Worm (Caenorhabditis elegans): ENCODE results near the gene gldi-8.
A peak's percentile ranks its signal among the peaks of the same experiment; 100 is the strongest.

gldi-8 gene

DNA sequence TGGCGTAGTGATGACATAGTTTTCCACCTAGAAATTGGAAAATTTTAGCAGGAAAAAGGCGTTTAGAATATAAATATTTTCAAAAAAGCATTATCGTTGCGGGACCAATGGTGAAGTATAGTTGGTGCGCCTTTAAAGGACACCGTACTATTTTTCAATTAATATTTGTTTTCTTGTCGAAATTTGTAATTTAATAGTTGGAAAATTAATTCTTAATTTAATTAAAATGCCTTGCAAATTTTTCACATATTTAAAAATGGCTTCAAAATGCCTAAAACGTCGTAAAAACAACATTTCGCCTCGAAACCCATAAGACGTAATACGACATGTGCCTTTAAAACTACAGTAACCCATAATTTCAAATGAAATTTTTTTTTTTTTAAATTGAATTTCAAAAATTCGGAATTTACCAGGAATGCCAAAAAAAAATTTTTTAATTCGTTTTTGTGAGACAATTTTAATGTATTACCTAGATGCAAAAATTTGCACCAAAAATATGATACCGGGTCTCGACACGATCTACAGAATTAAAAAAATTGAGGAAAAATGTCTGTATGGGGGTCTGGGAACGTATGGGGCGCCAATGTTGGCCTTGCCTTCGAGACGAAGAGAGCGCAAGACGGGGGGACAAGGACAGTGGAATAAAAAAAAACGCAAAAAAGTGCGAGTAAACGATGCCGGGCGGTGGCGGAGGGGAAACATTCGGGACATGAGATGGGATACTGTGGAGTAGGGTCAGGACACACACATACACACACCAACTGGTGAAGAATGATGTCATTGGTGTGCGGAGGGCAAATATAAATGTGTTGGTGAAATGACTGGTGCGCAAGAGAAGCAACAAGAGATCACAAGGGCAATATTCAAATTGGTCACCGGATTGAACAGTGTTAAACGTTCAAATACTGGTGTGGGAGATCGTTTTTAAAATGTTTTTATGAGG is 23.9 kb downstream of the gldi-8 start, which contains the start of gene aakg-1:
Gene aakg-1 (minus strand): TSS at position 52 of the 943 bp plus-strand sequence.
- no peak for TF ChIP-seq ztf-29 (GFP tag; IDR thresholded peaks at IDR 0.05)
- 0 out of 2 replicates have a peak, but pooled peaks have one; percentile 17 for TF ChIP-seq flt-1 (GFP tag; IDR thresholded peaks at IDR 0.05)

DNA sequence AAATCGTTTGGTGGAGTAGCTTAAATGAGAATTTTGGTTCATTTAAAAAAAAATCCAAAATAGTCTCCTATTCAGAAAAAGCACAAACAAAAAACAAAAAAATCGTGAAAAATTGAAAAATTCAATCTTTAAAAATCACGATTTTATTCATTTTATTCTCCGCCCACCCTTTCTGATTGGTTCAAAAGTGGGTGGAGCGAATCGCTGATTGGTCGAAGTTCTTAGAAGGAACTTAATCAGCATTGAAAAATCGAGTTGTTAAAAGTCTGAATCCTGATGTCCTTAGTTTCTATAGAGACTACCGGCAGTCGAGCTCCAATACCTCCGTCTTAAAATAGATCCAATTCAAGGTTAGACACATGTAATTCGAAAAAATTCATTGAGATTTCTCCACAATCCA is 29.7 kb downstream of the gldi-8 start:
- TF ChIP-seq T22C8.4 (GFP tag; IDR thresholded peaks at IDR 0.05) (no peak), ref-1 (GFP tag; conservative IDR thresholded peaks at IDR 0.05) (no peak), cog-1 (tag; optimal IDR thresholded peaks at IDR 0.05) (no peak), ztf-23 (GFP tag; IDR thresholded peaks at IDR 0.05) (no peak)

DNA sequence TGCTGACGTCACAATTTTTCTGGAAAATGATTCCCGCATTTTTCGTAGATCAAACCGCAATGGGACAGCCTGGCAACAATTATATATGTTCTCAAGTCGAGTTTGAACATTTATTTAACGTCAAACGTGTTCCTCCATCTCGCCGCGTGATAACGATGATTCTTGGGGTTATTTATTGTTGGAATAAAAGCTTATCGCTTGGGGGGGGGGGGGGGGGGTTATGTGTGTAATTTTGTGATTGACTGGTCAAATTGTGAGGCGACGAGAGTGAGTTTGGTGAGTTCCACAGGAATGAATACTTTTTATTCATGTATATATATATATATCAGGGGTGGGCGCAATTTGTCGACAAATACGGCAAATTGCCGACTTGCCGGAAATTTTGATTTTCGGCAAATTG is 30.6 kb downstream of the gldi-8 start:
- no peak for TF ChIP-seq ref-1 (GFP tag; conservative IDR thresholded peaks at IDR 0.05)
- no peak for TF ChIP-seq ztf-23 (GFP tag; IDR thresholded peaks at IDR 0.05)
- no peak for TF ChIP-seq cog-1 (tag; optimal IDR thresholded peaks at IDR 0.05)
- TF ChIP-seq tab-1 (GFP tag; IDR thresholded peaks at IDR 0.05), result no peak
- no peak for TF ChIP-seq klf-2 (GFP tag; conservative IDR thresholded peaks at IDR 0.05)
- no peak for TF ChIP-seq T22C8.4 (GFP tag; IDR thresholded peaks at IDR 0.05)
- TF ChIP-seq med-1 (GFP tag; optimal IDR thresholded peaks at IDR 0.05; ENCODE audit: insufficient read depth), result no peak
- no peak for TF ChIP-seq flt-1 (GFP tag; IDR thresholded peaks at IDR 0.05)
- TF ChIP-seq ztf-29 (GFP tag; IDR thresholded peaks at IDR 0.05), result no peak

DNA sequence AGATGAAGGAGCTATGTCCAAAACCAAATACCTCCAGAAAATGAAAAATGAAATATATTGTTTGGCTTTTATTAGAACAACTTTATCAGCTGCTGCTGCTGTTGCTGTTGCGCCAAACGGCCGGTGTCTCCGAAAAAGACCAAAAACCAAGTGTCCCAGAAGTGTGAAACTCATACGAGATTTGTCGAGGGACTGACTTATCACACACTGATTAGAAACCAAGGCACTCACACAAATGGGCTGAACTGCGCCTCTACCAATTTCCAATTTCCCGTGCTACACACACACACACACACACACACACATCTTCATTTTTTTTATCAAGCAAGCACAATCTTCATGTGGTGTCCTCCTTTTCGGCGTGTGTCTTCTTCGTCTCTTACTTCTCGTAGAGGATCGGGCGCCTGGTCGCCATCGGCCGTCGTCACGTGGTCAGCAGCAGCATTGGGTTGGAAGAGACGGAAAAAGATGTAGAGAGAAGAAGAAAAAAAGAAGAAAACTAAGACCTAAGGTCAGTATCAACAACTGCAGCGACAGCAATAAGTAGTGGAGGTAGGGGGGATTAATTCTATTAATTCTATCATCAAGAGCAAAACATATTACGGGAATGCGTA is 31.4 kb downstream of the gldi-8 start:
- TF ChIP-seq flt-1 (GFP tag; IDR thresholded peaks at IDR 0.05) (no peak), klf-2 (GFP tag; conservative IDR thresholded peaks at IDR 0.05) (no peak), ref-1 (GFP tag; conservative IDR thresholded peaks at IDR 0.05) (no peak), med-1 (GFP tag; optimal IDR thresholded peaks at IDR 0.05; ENCODE audit: insufficient read depth) (no peak), cog-1 (tag; optimal IDR thresholded peaks at IDR 0.05) (no peak), tab-1 (GFP tag; IDR thresholded peaks at IDR 0.05) (no peak), ztf-29 (GFP tag; IDR thresholded peaks at IDR 0.05) (no peak), T22C8.4 (GFP tag; IDR thresholded peaks at IDR 0.05) (no peak), ztf-23 (GFP tag; IDR thresholded peaks at IDR 0.05) (no peak)

DNA sequence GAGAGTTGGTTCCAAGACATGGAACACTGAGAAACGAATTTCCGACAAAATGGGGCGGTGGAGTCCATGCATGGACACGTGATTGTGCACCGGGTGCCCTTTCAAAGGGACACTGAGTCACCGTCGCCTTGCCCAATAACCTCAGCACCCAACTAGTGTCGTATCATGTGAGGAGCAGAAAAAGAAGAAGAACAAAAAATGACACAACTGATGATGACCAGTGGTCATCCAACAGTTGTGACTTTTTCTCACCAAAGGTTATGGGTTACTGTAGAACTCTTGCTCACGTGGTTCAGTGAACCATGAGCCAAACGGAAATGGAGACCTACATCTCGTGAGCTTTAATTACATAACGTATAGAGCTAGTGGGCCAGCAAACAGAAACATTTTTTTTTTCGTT is 33.7 kb downstream of the gldi-8 start:
- TF ChIP-seq ref-1 (GFP tag; conservative IDR thresholded peaks at IDR 0.05) (no peak), flt-1 (GFP tag; IDR thresholded peaks at IDR 0.05) (no peak), ztf-23 (GFP tag; IDR thresholded peaks at IDR 0.05) (no peak), ztf-29 (GFP tag; IDR thresholded peaks at IDR 0.05) (no peak), T22C8.4 (GFP tag; IDR thresholded peaks at IDR 0.05) (no peak), cog-1 (tag; optimal IDR thresholded peaks at IDR 0.05) (no peak), tab-1 (GFP tag; IDR thresholded peaks at IDR 0.05) (no peak), med-1 (GFP tag; optimal IDR thresholded peaks at IDR 0.05; ENCODE audit: insufficient read depth) (no peak), klf-2 (GFP tag; conservative IDR thresholded peaks at IDR 0.05) (no peak)

DNA sequence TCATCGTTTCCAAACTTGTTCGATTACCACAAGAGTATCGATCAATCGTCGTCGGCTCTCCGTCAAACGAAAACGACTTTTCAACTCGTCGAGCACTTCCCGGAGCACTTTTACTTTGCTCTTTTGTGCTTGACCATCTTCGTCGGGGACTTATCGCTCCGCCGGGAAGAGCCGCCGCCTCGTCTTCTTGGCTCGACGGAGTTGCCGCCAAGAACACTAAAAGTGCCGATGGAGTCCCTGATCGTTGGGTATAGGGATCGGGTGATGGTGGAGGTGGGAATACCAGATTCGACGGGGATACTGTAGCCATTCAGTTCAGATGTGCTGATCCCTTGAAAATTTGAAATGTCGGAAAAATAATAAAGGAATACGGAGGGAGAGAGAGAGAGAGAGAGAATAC is 36.8 kb downstream of the gldi-8 start:
- no peak for TF ChIP-seq cog-1 (tag; optimal IDR thresholded peaks at IDR 0.05)
- TF ChIP-seq med-1 (GFP tag; optimal IDR thresholded peaks at IDR 0.05; ENCODE audit: insufficient read depth), result no peak
- TF ChIP-seq ztf-29 (GFP tag; IDR thresholded peaks at IDR 0.05), result no peak
- no peak for TF ChIP-seq klf-2 (GFP tag; conservative IDR thresholded peaks at IDR 0.05)
- no peak for TF ChIP-seq ztf-23 (GFP tag; IDR thresholded peaks at IDR 0.05)
- no peak for TF ChIP-seq T22C8.4 (GFP tag; IDR thresholded peaks at IDR 0.05)
- no peak for TF ChIP-seq tab-1 (GFP tag; IDR thresholded peaks at IDR 0.05)
- no peak for TF ChIP-seq flt-1 (GFP tag; IDR thresholded peaks at IDR 0.05)
- no peak for TF ChIP-seq ref-1 (GFP tag; conservative IDR thresholded peaks at IDR 0.05)

DNA sequence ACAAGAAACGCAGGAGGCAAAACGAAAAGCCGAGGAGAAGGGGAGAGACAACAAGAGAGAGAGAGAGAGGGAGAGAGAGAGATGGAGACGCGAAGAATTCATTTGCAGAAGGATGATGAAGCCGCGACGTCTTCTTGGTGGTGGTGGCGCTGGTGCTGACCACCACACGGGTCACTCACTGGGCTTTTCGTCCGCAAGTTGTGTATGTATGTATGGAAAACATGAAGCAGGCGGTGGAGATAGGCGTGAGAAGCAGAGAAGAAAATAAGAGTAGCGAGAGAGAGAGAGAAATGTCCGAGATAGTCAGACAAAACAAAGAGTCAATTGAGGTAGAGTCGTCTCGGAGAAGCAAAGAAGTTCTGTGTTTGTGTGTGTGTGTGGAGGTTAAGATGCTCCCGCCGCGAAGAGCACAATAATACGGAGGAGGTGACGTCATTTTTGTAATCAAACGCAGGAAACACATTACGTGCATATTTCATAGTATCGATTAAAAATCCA is 41.4 kb downstream of the gldi-8 start:
- TF ChIP-seq flt-1 (GFP tag; IDR thresholded peaks at IDR 0.05), result peak; percentile 47; the same call in 1 of the 2 replicates
- peak; percentile 51 for TF ChIP-seq cog-1 (tag; optimal IDR thresholded peaks at IDR 0.05)
- TF ChIP-seq med-1 (GFP tag; optimal IDR thresholded peaks at IDR 0.05; ENCODE audit: insufficient read depth), result no peak

DNA sequence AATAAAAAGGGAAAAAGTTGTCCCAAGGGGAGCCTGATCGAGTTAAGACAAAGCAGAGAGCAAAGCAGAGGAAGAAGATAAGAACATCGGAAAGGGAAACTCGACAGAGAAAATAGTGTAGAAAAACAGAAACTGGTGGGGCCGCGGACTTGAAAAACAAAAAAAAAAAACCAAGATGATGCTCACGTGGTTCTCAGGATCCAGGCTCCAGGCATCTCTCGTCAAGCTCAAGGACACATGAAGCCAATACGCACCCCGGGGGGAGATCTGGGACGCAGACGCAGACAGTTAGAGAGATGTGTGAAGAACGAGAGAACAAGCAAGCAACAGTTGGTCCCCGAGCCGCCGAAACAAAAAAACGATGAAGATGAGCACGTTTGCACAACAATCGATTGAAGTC is 43.4 kb downstream of the gldi-8 start:
- peak; percentile 11 for TF ChIP-seq cog-1 (tag; optimal IDR thresholded peaks at IDR 0.05)
- no peak for TF ChIP-seq tab-1 (GFP tag; IDR thresholded peaks at IDR 0.05)
- TF ChIP-seq flt-1 (GFP tag; IDR thresholded peaks at IDR 0.05), result peak; percentile 47; the same call in 1 of the 2 replicates
- TF ChIP-seq klf-2 (GFP tag; conservative IDR thresholded peaks at IDR 0.05), result no peak
- no peak for TF ChIP-seq ztf-23 (GFP tag; IDR thresholded peaks at IDR 0.05)
- TF ChIP-seq T22C8.4 (GFP tag; IDR thresholded peaks at IDR 0.05), result no peak

DNA sequence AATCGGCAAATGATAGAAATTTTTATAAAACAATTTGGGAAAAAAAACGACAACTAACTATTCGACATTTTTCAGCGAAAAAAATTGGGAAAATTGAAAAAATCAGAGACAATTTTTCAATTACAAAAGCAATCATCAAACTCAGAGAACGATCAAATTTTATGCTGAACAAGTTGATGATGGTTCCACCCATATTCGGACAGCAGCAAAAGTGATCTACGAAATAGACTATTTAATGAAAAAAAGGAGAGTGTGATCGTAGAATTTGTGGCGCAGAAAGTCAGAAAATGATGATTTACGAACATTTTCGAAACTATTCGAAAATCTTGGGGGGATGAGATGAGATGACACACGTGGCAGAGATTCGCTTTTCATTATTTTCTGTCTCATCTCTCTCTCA is 48.3 kb downstream of the gldi-8 start:
- TF ChIP-seq ztf-29 (GFP tag; IDR thresholded peaks at IDR 0.05) (no peak), flt-1 (GFP tag; IDR thresholded peaks at IDR 0.05) (no peak), cog-1 (tag; optimal IDR thresholded peaks at IDR 0.05) (no peak), klf-2 (GFP tag; conservative IDR thresholded peaks at IDR 0.05) (no peak), ztf-23 (GFP tag; IDR thresholded peaks at IDR 0.05) (no peak), T22C8.4 (GFP tag; IDR thresholded peaks at IDR 0.05) (no peak), tab-1 (GFP tag; IDR thresholded peaks at IDR 0.05) (no peak), ref-1 (GFP tag; conservative IDR thresholded peaks at IDR 0.05) (no peak), med-1 (GFP tag; optimal IDR thresholded peaks at IDR 0.05; ENCODE audit: insufficient read depth) (no peak)

DNA sequence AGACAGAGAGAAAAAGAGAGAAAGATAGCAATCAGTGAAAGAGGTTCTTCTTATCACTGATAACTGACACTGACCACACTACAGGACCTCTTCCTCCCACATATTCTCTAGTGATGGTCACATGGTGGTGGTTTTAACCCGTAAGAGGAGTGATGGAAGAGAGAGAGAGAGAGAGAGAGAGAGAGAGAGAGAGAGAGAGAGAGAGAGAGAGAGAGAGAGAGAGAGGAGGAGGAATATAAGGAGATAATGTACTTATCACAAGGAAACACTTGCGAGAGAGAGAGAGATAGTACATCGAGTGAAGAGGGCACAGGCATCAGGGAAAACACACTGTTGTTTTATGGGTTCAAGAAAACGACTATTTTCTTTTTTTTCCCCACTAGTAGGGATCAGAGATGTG is 49.9 kb downstream of the gldi-8 start:
- TF ChIP-seq tab-1 (GFP tag; IDR thresholded peaks at IDR 0.05), result no peak
- no peak for TF ChIP-seq ztf-29 (GFP tag; IDR thresholded peaks at IDR 0.05)
- no peak for TF ChIP-seq cog-1 (tag; optimal IDR thresholded peaks at IDR 0.05)
- no peak for TF ChIP-seq ref-1 (GFP tag; conservative IDR thresholded peaks at IDR 0.05)
- no peak for TF ChIP-seq flt-1 (GFP tag; IDR thresholded peaks at IDR 0.05)
- TF ChIP-seq klf-2 (GFP tag; conservative IDR thresholded peaks at IDR 0.05), result no peak
- TF ChIP-seq med-1 (GFP tag; optimal IDR thresholded peaks at IDR 0.05; ENCODE audit: insufficient read depth), result no peak
- no peak for TF ChIP-seq T22C8.4 (GFP tag; IDR thresholded peaks at IDR 0.05)
- no peak for TF ChIP-seq ztf-23 (GFP tag; IDR thresholded peaks at IDR 0.05)
